Worm (Caenorhabditis elegans) whole organism, young adult: ENCODE measurements around the gene rpl-38.
A peak's percentile ranks its signal among the peaks of the same experiment; 100 is the strongest.

Experiments used
- B0019.2 ChIP-seq: fragments of 200-800 bp; sonication (Bioruptor generic); conservative IDR thresholded peaks from 2 replicates; pipeline ENCODE4 v1.3.6; 2022; ENCODE audit warnings: missing genetic modification reagents, missing genetic modification characterization, missing compliant biosample characterization
- F10E7.11 ChIP-seq: sonication (generic microtip); optimal IDR thresholded peaks from 2 replicates; lab custom pipeline; 2017; ENCODE audit warnings: mild to moderate bottlenecking, missing genetic modification characterization, moderate library complexity, missing compliant biosample characterization
- F22D6.2 ChIP-seq: sonication (generic microtip); optimal IDR thresholded peaks from 2 replicates; lab custom pipeline; 2016; ENCODE audit warnings: mild to moderate bottlenecking, missing genetic modification characterization, missing compliant biosample characterization
- K12H6.12 ChIP-seq: fragments of 200-800 bp; sonication (Bioruptor generic); optimal IDR thresholded peaks from 2 replicates; lab custom pipeline; 2018; ENCODE audit warnings: mild to moderate bottlenecking, missing genetic modification characterization, missing compliant biosample characterization
- Y56A3A.18 ChIP-seq: fragments of 200-800 bp; sonication (Bioruptor generic); IDR thresholded peaks from 2 replicates; pipeline ENCODE4 v1.3.6; 2022; ENCODE audit warnings: missing genetic modification reagents, missing genetic modification characterization, missing compliant biosample characterization
- bed-1 ChIP-seq: fragments of 200-800 bp; sonication (Bioruptor generic); IDR thresholded peaks from 2 replicates; pipeline ENCODE4 v1.3.6; 2022; ENCODE audit warnings: missing genetic modification reagents, missing genetic modification characterization, missing compliant biosample characterization
- bed-2 ChIP-seq: fragments of 200-800 bp; sonication (Bioruptor generic); IDR thresholded peaks from 2 replicates; pipeline ENCODE4 v1.3.6; 2022; ENCODE audit warnings: missing genetic modification reagents, missing genetic modification characterization, missing compliant biosample characterization
- hmg-1.2 ChIP-seq: fragments of 200-800 bp; sonication (Bioruptor generic); IDR thresholded peaks from 2 replicates; pipeline ENCODE4 v1.3.6; 2022; ENCODE audit warnings: missing genetic modification reagents, missing genetic modification characterization, missing compliant biosample characterization
- lir-1 ChIP-seq: fragments of 200-800 bp; sonication (Bioruptor generic); conservative IDR thresholded peaks from 2 replicates; pipeline ENCODE4 v1.3.6; 2022; ENCODE audit warnings: missing genetic modification reagents, missing genetic modification characterization, missing compliant biosample characterization
- lsy-27 ChIP-seq: sonication (generic microtip); optimal IDR thresholded peaks from 2 replicates; lab custom pipeline; 2017; ENCODE audit warnings: missing genetic modification characterization, mild to moderate bottlenecking, missing compliant biosample characterization, antibody characterized with exemption, missing genotype, borderline replicate concordance; ENCODE audit not compliant: insufficient read depth
- madf-8 ChIP-seq: fragments of 200-800 bp; sonication (Bioruptor generic); conservative IDR thresholded peaks from 2 replicates; pipeline ENCODE4 v1.3.6; 2022; ENCODE audit warnings: missing genetic modification reagents, missing genetic modification characterization, missing compliant biosample characterization
- sea-2 ChIP-seq: fragments of 200-800 bp; sonication (Bioruptor generic); IDR thresholded peaks from 2 replicates; pipeline ENCODE4 v1.3.6; 2022; ENCODE audit warnings: missing genetic modification characterization, missing compliant biosample characterization
- sptf-2 ChIP-seq: fragments of 200-800 bp; sonication (Bioruptor generic); optimal IDR thresholded peaks from 2 replicates; lab custom pipeline; 2018; ENCODE audit warnings: mild to moderate bottlenecking, missing genetic modification characterization, missing compliant biosample characterization

rpl-38 gene

ce11 chrV:15553869-15554268 lies 41.9 kb downstream of the rpl-38 start (continued):
- 0 out of 2 replicates have a peak, but pooled peaks have one; percentile 37 for TF ChIP-seq lir-1 (GFP tag; lab: Robert Waterston, UW)
- TF ChIP-seq hmg-1.2, result peak; percentile 68
- TF ChIP-seq F22D6.2, result no peak
- no peak for TF ChIP-seq K12H6.12 (tag; lab: Kevin White, UChicago)
- TF ChIP-seq madf-8 (GFP tag; lab: Robert Waterston, UW), result no peak
- no peak for TF ChIP-seq bed-1 (GFP tag; lab: Robert Waterston, UW)
- TF ChIP-seq, all 124 proteins: peak for 24

ce11 chrV:15559047-15559446 lies 47.1 kb downstream of the rpl-38 start, which contains the start of gene acr-18:
Gene acr-18 (minus strand): TSS chrV:15559147.
- TF ChIP-seq F10E7.11 (no peak), B0019.2 (GFP tag; lab: Robert Waterston, UW) (no peak)
- TF ChIP-seq, all 124 proteins: peak for 0

ce11 chrV:15559729-15560128 lies 47.8 kb downstream of the rpl-38 start:
- no peak for TF ChIP-seq lsy-27 (tag; lab: Kevin White, UChicago)
- no peak for TF ChIP-seq Y56A3A.18
- no peak for TF ChIP-seq sea-2 (GFP tag; lab: Robert Waterston, UW)
- no peak for TF ChIP-seq sptf-2 (GFP tag; lab: Kevin White, UChicago)
- TF ChIP-seq bed-2 (GFP tag; lab: Robert Waterston, UW), result no peak
